Fruit fly (Drosophila melanogaster) whole organism, wandering third instar larva: Measurements from ENCODE around the gene AANATL7.

Experiments used
- Abd-B ChIP-seq: fragments of >200 bp; optimal IDR thresholded peaks from 2 replicates; lab custom pipeline; 2017; ENCODE audit warnings: missing biosample characterization, missing genetic modification characterization
- CG32264 ChIP-seq: fragments of 200-800 bp; sonication (Bioruptor generic); optimal IDR thresholded peaks from 2 replicates; lab custom pipeline; 2016; ENCODE audit warnings: missing biosample characterization, missing genetic modification characterization
- CG9705 ChIP-seq: fragments of 200-800 bp; sonication (Bioruptor generic); optimal IDR thresholded peaks from 2 replicates; lab custom pipeline; 2018; ENCODE audit warnings: missing biosample characterization, mild to moderate bottlenecking, missing genetic modification characterization
- CrebA ChIP-seq: fragments of 200-800 bp; sonication (Bioruptor generic); optimal IDR thresholded peaks from 2 replicates; lab custom pipeline; 2016; ENCODE audit warnings: missing biosample characterization, mild to moderate bottlenecking, missing genetic modification characterization, borderline replicate concordance
- Dfd ChIP-seq: fragments of >200 bp; optimal IDR thresholded peaks from 2 replicates; lab custom pipeline; 2017; ENCODE audit warnings: missing biosample characterization, missing genetic modification characterization
- Dif ChIP-seq: fragments of 200-275, 200-300 bp; sonication (Bioruptor generic); optimal IDR thresholded peaks from 2 replicates; lab custom pipeline; 2018; ENCODE audit warnings: missing biosample characterization, missing genetic modification characterization; ENCODE audit not compliant: partially characterized antibody
- GATAd ChIP-seq: sonication (Bioruptor generic); optimal IDR thresholded peaks from 2 replicates; lab custom pipeline; 2016; ENCODE audit warnings: missing biosample characterization, missing genetic modification characterization
- HLH106 ChIP-seq: fragments of 200-800 bp; optimal IDR thresholded peaks from 3 replicates; lab custom pipeline; 2019; ENCODE audit warnings: missing biosample characterization, mild to moderate bottlenecking, missing genetic modification characterization, moderate library complexity
- Hnf4 ChIP-seq: fragments of 200-800 bp; sonication (Bioruptor generic); optimal IDR thresholded peaks from 2 replicates; lab custom pipeline; 2016; ENCODE audit warnings: missing biosample characterization, mild to moderate bottlenecking, missing genetic modification characterization
- Hr78 ChIP-seq: fragments of >200 bp; optimal IDR thresholded peaks from 2 replicates; lab custom pipeline; 2017; ENCODE audit warnings: missing biosample characterization, missing genetic modification characterization
- Hr83 ChIP-seq: fragments of 200-300 bp; sonication (Bioruptor generic); optimal IDR thresholded peaks from 2 replicates; lab custom pipeline; 2016; ENCODE audit warnings: missing biosample characterization, mild to moderate bottlenecking, missing genetic modification characterization, moderate library complexity; ENCODE audit not compliant: poor library complexity, severe bottlenecking
- Jra ChIP-seq: sonication (Bioruptor generic); optimal IDR thresholded peaks from 2 replicates; lab custom pipeline; 2016; ENCODE audit warnings: missing biosample characterization, missing genetic modification characterization
- Mio ChIP-seq: sonication (Bioruptor generic); optimal IDR thresholded peaks from 2 replicates; lab custom pipeline; 2016; ENCODE audit warnings: missing biosample characterization, missing genetic modification characterization
- Myc ChIP-seq: fragments of >200 bp; optimal IDR thresholded peaks from 2 replicates; lab custom pipeline; 2017
- N ChIP-seq: fragments of >200 bp; optimal IDR thresholded peaks from 2 replicates; lab custom pipeline; 2018; ENCODE audit warnings: missing biosample characterization, missing external identifiers, missing genetic modification characterization
- Rel ChIP-seq, 2 experiments: fragments of 200-800 bp; sonication (Bioruptor generic) in 1 of 2; optimal IDR thresholded peaks; 2 replicates in 1 of 2; 3 replicates in 1 of 2; lab custom pipeline; 2016 to 2019; ENCODE audit warnings: mild to moderate bottlenecking in 2 of 2, missing biosample characterization in 2 of 2, missing genetic modification characterization in 2 of 2, moderate library complexity in 1 of 2
- Sp1 ChIP-seq: fragments of 200-800 bp; sonication (Bioruptor generic); optimal IDR thresholded peaks from 3 replicates; lab custom pipeline; 2019; ENCODE audit warnings: missing biosample characterization, mild to moderate bottlenecking, missing genetic modification characterization, moderate library complexity
- Vsx2 ChIP-seq: fragments of 200-300, 225-300 bp; sonication (Bioruptor generic); optimal IDR thresholded peaks from 2 replicates; lab custom pipeline; 2018; ENCODE audit warnings: missing biosample characterization, missing genetic modification characterization; ENCODE audit not compliant: partially characterized antibody
- br ChIP-seq: fragments of 200-800 bp; sonication (Bioruptor generic); optimal IDR thresholded peaks from 2 replicates; lab custom pipeline; 2016; ENCODE audit warnings: missing biosample characterization, missing genetic modification characterization
- brk ChIP-seq: fragments of 200-800 bp; sonication (Bioruptor generic); optimal IDR thresholded peaks from 2 replicates; lab custom pipeline; 2016; ENCODE audit warnings: missing biosample characterization, mild to moderate bottlenecking, missing genetic modification characterization
- dl ChIP-seq, 2 experiments: fragments of 175-275, 200-275 bp in 1 of 2; fragments of 200-275 bp in 1 of 2; sonication (Bioruptor generic); optimal IDR thresholded peaks; lab custom pipeline; 2018; ENCODE audit warnings: mild to moderate bottlenecking in 2 of 2, missing biosample characterization in 2 of 2, missing genetic modification characterization in 2 of 2, moderate library complexity in 2 of 2; ENCODE audit not compliant: partially characterized antibody in 2 of 2, insufficient read depth in 1 of 2
- dmrt93B ChIP-seq: fragments of 200-800 bp; sonication (Bioruptor generic); optimal IDR thresholded peaks from 2 replicates; lab custom pipeline; 2018; ENCODE audit warnings: missing biosample characterization, mild to moderate bottlenecking, missing genetic modification characterization
- dsf ChIP-seq: sonication (Bioruptor generic); optimal IDR thresholded peaks from 2 replicates; lab custom pipeline; 2016; ENCODE audit warnings: missing biosample characterization, missing genetic modification characterization, borderline replicate concordance
- ey ChIP-seq: fragments of 200-800 bp; sonication (Bioruptor generic); optimal IDR thresholded peaks from 2 replicates; lab custom pipeline; 2016; ENCODE audit warnings: missing biosample characterization, missing genetic modification characterization
- foxo ChIP-seq, 2 experiments: fragments of 200-800 bp; sonication (Bioruptor generic); optimal IDR thresholded peaks; 2 replicates in 1 of 2; 3 replicates in 1 of 2; lab custom pipeline; 2016 to 2017; ENCODE audit warnings: missing biosample characterization in 2 of 2, missing genetic modification characterization in 2 of 2
- fru ChIP-seq: fragments of 200-800 bp; sonication (Bioruptor generic); optimal IDR thresholded peaks from 3 replicates; lab custom pipeline; 2016; ENCODE audit warnings: missing biosample characterization, mild to moderate bottlenecking, missing genetic modification characterization
- h ChIP-seq: fragments of 200-800 bp; sonication (Bioruptor generic); optimal IDR thresholded peaks from 3 replicates; lab custom pipeline; 2016; ENCODE audit warnings: missing biosample characterization, mild to moderate bottlenecking, missing genetic modification characterization
- jim ChIP-seq: fragments of 175-275, 200-325 bp; sonication (Bioruptor generic); optimal IDR thresholded peaks from 2 replicates; lab custom pipeline; 2016; ENCODE audit warnings: missing biosample characterization, mild to moderate bottlenecking, missing genetic modification characterization
- lola ChIP-seq: fragments of >200 bp; optimal IDR thresholded peaks from 2 replicates; lab custom pipeline; 2017; ENCODE audit warnings: missing biosample characterization, missing genetic modification characterization
- psq ChIP-seq: fragments of 200-800 bp; sonication (Bioruptor generic); optimal IDR thresholded peaks from 3 replicates; lab custom pipeline; 2017; ENCODE audit warnings: missing biosample characterization, mild to moderate bottlenecking, missing genetic modification characterization, moderate library complexity
- rgr ChIP-seq: fragments of 200-800 bp; sonication (Bioruptor generic); optimal IDR thresholded peaks from 3 replicates; lab custom pipeline; 2016; ENCODE audit warnings: missing biosample characterization, mild to moderate bottlenecking, missing genetic modification characterization
- sage ChIP-seq: fragments of 200-800 bp; sonication (Bioruptor generic); optimal IDR thresholded peaks from 2 replicates; lab custom pipeline; 2016; ENCODE audit warnings: missing biosample characterization, mild to moderate bottlenecking, missing genetic modification characterization
- sv ChIP-seq: fragments of 200-800 bp; sonication (Bioruptor generic); optimal IDR thresholded peaks from 3 replicates; lab custom pipeline; 2016; ENCODE audit warnings: missing biosample characterization, missing genetic modification characterization
- tai ChIP-seq: sonication (Bioruptor generic); optimal IDR thresholded peaks from 2 replicates; lab custom pipeline; 2016; ENCODE audit warnings: missing biosample characterization, missing genetic modification characterization
- usp ChIP-seq: fragments of >200 bp; optimal IDR thresholded peaks from 2 replicates; lab custom pipeline; 2017; ENCODE audit warnings: missing biosample characterization, missing genetic modification characterization
- woc ChIP-seq: sonication (Bioruptor generic); optimal IDR thresholded peaks from 2 replicates; lab custom pipeline; 2016; ENCODE audit warnings: missing biosample characterization, mild to moderate bottlenecking, missing genetic modification characterization

AANATL7 gene

dm6 chrX:2533843-2534473, 46.8 kb upstream of the AANATL7 start (continued):
- no peak for TF ChIP-seq dl (GFP tag; optimal IDR thresholded peaks at IDR 0.05; lab: Kevin White, UChicago; ENCODE audit: insufficient read depth in 1 of 2, partially characterized antibody in 2 of 2)

dm6 chrX:2534951-2535693, 45.6 kb upstream of the AANATL7 start:
- TF ChIP-seq dsf (GFP tag; lab: Kevin White, UChicago) (no peak), br (GFP tag; lab: Kevin White, UChicago) (no peak), Vsx2 (GFP tag; lab: Kevin White, UChicago) (no peak), rgr (GFP tag; lab: Kevin White, UChicago) (no peak), Rel (GFP tag; optimal IDR thresholded peaks at IDR 0.05; lab: Kevin White, UChicago) (no peak), Rel (tag; optimal IDR thresholded peaks at IDR 0.05; lab: Kevin White, UChicago) (no peak), Dfd (GFP tag; lab: Kevin White, UChicago) (no peak), HLH106 (tag; lab: Kevin White, UChicago) (no peak), Hr83 (GFP tag; lab: Kevin White, UChicago) (no peak), Jra (GFP tag; lab: Kevin White, UChicago) (no peak)

- TF ChIP-seq Hnf4 (GFP tag; lab: Kevin White, UChicago), result no peak
- peak; percentile 46 for TF ChIP-seq h (GFP tag; lab: Kevin White, UChicago)
- TF ChIP-seq br (GFP tag; lab: Kevin White, UChicago), result no peak
- TF ChIP-seq rgr (GFP tag; lab: Kevin White, UChicago), result peak; percentile 37
- no peak for TF ChIP-seq Vsx2 (GFP tag; lab: Kevin White, UChicago)
- no peak for TF ChIP-seq dsf (GFP tag; lab: Kevin White, UChicago)
- TF ChIP-seq sv (GFP tag; lab: Kevin White, UChicago), result no peak
- peak; percentile 7 for TF ChIP-seq psq (GFP tag; lab: Kevin White, UChicago)
- no peak for TF ChIP-seq tai (GFP tag; lab: Kevin White, UChicago)
- TF ChIP-seq CG9705, result no peak
- TF ChIP-seq Dif (GFP tag; lab: Kevin White, UChicago), result no peak
- no peak for TF ChIP-seq woc (GFP tag; lab: Kevin White, UChicago)
- TF ChIP-seq dl (GFP tag; optimal IDR thresholded peaks at IDR 0.05; lab: Kevin White, UChicago; ENCODE audit: insufficient read depth in 1 of 2, partially characterized antibody in 2 of 2), result no peak
- no peak for TF ChIP-seq CG32264 (GFP tag; lab: Kevin White, UChicago)
- TF ChIP-seq foxo (GFP tag; optimal IDR thresholded peaks at IDR 0.05; lab: Kevin White, UChicago), result peak in 1 of 2 experiments; percentile 17
- TF ChIP-seq sage (GFP tag; lab: Kevin White, UChicago), result no peak
- no peak for TF ChIP-seq Jra (GFP tag; lab: Kevin White, UChicago)
- TF ChIP-seq GATAd (GFP tag; lab: Kevin White, UChicago), result no peak
- no peak for TF ChIP-seq jim
- TF ChIP-seq lola (GFP tag; lab: Kevin White, UChicago), result no peak
- no peak for TF ChIP-seq Hr78 (GFP tag; lab: Kevin White, UChicago)
- TF ChIP-seq usp (GFP tag; lab: Kevin White, UChicago), result no peak
- no peak for TF ChIP-seq brk
- no peak for TF ChIP-seq dmrt93B (GFP tag; lab: Kevin White, UChicago)
- peak; percentile 17 for TF ChIP-seq Sp1 (GFP tag; lab: Kevin White, UChicago)
- peak; percentile 48 for TF ChIP-seq HLH106 (tag; lab: Kevin White, UChicago)
- peak; percentile 16 for TF ChIP-seq ey (GFP tag; lab: Kevin White, UChicago)
- peak; percentile 6 for TF ChIP-seq fru (GFP tag; lab: Kevin White, UChicago)
- TF ChIP-seq Rel (GFP tag; optimal IDR thresholded peaks at IDR 0.05; lab: Kevin White, UChicago), result no peak
- TF ChIP-seq Rel (tag; optimal IDR thresholded peaks at IDR 0.05; lab: Kevin White, UChicago), result no peak
- no peak for TF ChIP-seq N (GFP tag; lab: Kevin White, UChicago)
- TF ChIP-seq Abd-B, result no peak
- TF ChIP-seq CrebA, result no peak
- TF ChIP-seq Mio, result no peak
- TF ChIP-seq Myc (lab: Kevin White, UChicago), result no peak
These were observed 44.6 kb upstream of the AANATL7 start for dm6 chrX:2536136-2536535.
